Fruit fly (Drosophila melanogaster): ENCODE results near the gene CG31156.

CG31156 gene

DNA sequence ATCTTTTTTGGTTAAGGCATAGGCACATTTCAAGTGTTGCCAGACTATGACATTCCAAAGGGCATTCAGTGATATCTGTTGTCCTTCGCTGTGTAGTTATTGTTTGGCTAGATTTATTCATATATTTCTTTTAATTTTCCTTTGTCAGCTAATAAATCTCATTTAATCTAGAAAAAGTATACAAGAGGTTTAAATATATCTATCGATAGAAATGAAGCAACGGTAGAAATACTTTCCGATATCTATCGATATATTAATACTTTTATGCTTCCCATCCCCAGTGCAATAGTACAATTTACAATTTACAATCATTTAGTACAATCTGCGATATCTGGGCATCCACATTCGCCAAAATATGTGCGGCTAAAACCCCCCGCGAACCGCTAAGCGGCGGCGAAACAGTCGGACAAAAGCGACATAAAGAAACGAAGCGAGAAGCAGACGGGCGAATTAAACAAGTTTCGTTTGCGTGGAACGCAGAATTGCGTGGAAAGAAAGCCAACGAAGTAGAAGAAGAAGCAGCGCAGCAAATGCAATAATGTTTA lies 26.0 kb downstream of the CG31156 start, which contains the start of gene Efa6 (continued):
- TF ChIP-seq CG4404 (GFP tag; IDR thresholded peaks at IDR 0.05) = no peak
- peak; percentile 65 for TF ChIP-seq CG12391 (tag; optimal IDR thresholded peaks at IDR 0.05)
- TF ChIP-seq Poxn (GFP tag; IDR thresholded peaks at IDR 0.05) = no peak
- TF ChIP-seq chinmo (GFP tag; IDR thresholded peaks at IDR 0.05; ENCODE audit: partially characterized antibody) = peak; percentile 95
- TF ChIP-seq CG4617 (GFP tag; optimal IDR thresholded peaks at IDR 0.05; ENCODE audit: borderline replicate concordance) = peak; percentile 71
- peak in 1 of 3 experiments; percentile 42 for TF ChIP-seq lola (GFP tag; optimal IDR thresholded peaks at IDR 0.05)
- no peak for TF ChIP-seq lov (optimal IDR thresholded peaks at IDR 0.05)
- TF ChIP-seq lov (GFP tag; IDR thresholded peaks at IDR 0.05) = no peak
- TF ChIP-seq CG12104 (GFP tag; optimal IDR thresholded peaks at IDR 0.05) = peak; percentile 31
- peak; percentile 33 for TF ChIP-seq tap (tag; optimal IDR thresholded peaks at IDR 0.05)
- peak; percentile 24 for TF ChIP-seq gcm (GFP tag; optimal IDR thresholded peaks at IDR 0.05)
- TF ChIP-seq ttk (GFP tag; IDR thresholded peaks at IDR 0.05) = no peak
- TF ChIP-seq Ptx1 (GFP tag; IDR thresholded peaks at IDR 0.05) = no peak
- TF ChIP-seq CG12942 (GFP tag; optimal IDR thresholded peaks at IDR 0.05) = peak; percentile 41
- peak; percentile 55 for TF ChIP-seq B-H2 (GFP tag; optimal IDR thresholded peaks at IDR 0.05)
- TF ChIP-seq Hr78 (GFP tag; optimal IDR thresholded peaks at IDR 0.05) = no peak
- no peak for TF ChIP-seq repo (GFP tag; optimal IDR thresholded peaks at IDR 0.05)
- TF ChIP-seq wor (GFP tag; IDR thresholded peaks at IDR 0.05) = no peak
- 0 out of 2 replicates have a peak, but pooled peaks have one; percentile 5 for TF ChIP-seq CG6272 (GFP tag; IDR thresholded peaks at IDR 0.05)
- TF ChIP-seq CG15601 (tag; optimal IDR thresholded peaks at IDR 0.05) = peak; percentile 59
- peak; percentile 21 for TF ChIP-seq CG15479 (GFP tag; optimal IDR thresholded peaks at IDR 0.05)
- peak; percentile 76 for TF ChIP-seq nmo (GFP tag; optimal IDR thresholded peaks at IDR 0.05)
- TF ChIP-seq stwl (tag; optimal IDR thresholded peaks at IDR 0.05) = peak; percentile 78
- peak; percentile 94 for TF ChIP-seq CG15514 (GFP tag; optimal IDR thresholded peaks at IDR 0.05)
- peak; percentile 52 for TF ChIP-seq row (GFP tag; IDR thresholded peaks at IDR 0.05)
- TF ChIP-seq org-1 (GFP tag; optimal IDR thresholded peaks at IDR 0.05) = no peak
- peak; percentile 87 for TF ChIP-seq Med (GFP tag)
- TF ChIP-seq Optix (GFP tag; IDR thresholded peaks at IDR 0.05) = no peak
- TF ChIP-seq slbo (GFP tag; IDR thresholded peaks at IDR 0.05) = peak; percentile 53
- no peak for TF ChIP-seq CG17568 (GFP tag; optimal IDR thresholded peaks at IDR 0.05)
- peak; percentile 37 for TF ChIP-seq Dip3 (GFP tag; optimal IDR thresholded peaks at IDR 0.05)
- peak; percentile 99 for TF ChIP-seq CG10267 (tag; optimal IDR thresholded peaks at IDR 0.05)
- peak; percentile 75 for TF ChIP-seq Dref (GFP tag; IDR thresholded peaks at IDR 0.05)
- peak; percentile 62 for TF ChIP-seq lilli (GFP tag; optimal IDR thresholded peaks at IDR 0.05)
- peak; percentile 43 for TF ChIP-seq Hand (GFP tag; optimal IDR thresholded peaks at IDR 0.05)
- TF ChIP-seq tio (GFP tag; optimal IDR thresholded peaks at IDR 0.05) = no peak
- no peak for TF ChIP-seq CG14441 (GFP tag; IDR thresholded peaks at IDR 0.05)
- peak; percentile 50 for TF ChIP-seq CG8290 (GFP tag; optimal IDR thresholded peaks at IDR 0.05)
- TF ChIP-seq CG8290 (tag; optimal IDR thresholded peaks at IDR 0.05) = peak in 1 of 2 experiments; percentile 44
- no peak for TF ChIP-seq CG10431 (GFP tag; optimal IDR thresholded peaks at IDR 0.05)
- TF ChIP-seq CG17328 (GFP tag; IDR thresholded peaks at IDR 0.05) = no peak
- peak; percentile 94 for TF ChIP-seq CG16813 (GFP tag; IDR thresholded peaks at IDR 0.05; ENCODE audit: partially characterized antibody)
- peak; percentile 61 for TF ChIP-seq CG31441 (GFP tag; IDR thresholded peaks at IDR 0.05)
- TF ChIP-seq ERR (GFP tag; optimal IDR thresholded peaks at IDR 0.05) = peak; percentile 26
- TF ChIP-seq Dek (tag; optimal IDR thresholded peaks at IDR 0.05) = peak; percentile 37
- TF ChIP-seq Ravus (GFP tag; IDR thresholded peaks at IDR 0.05) = no peak
- 0 out of 2 replicates have a peak, but pooled peaks have one; percentile 45 for TF ChIP-seq Atf6 (GFP tag; IDR thresholded peaks at IDR 0.05)
- TF ChIP-seq ham (GFP tag; IDR thresholded peaks at IDR 0.05) = no peak
- peak; percentile 31 for TF ChIP-seq CG1602 (GFP tag; optimal IDR thresholded peaks at IDR 0.05)
- peak; percentile 56 for TF ChIP-seq crol (GFP tag; IDR thresholded peaks at IDR 0.05)
- TF ChIP-seq Oli (tag; optimal IDR thresholded peaks at IDR 0.05) = peak; percentile 11
